Worm (Caenorhabditis elegans) whole organism, early embryonic: ENCODE results near the gene K11G9.5.

Experiments used
- B0310.2 ChIP-seq: sonication (generic microtip); optimal IDR thresholded peaks from 2 replicates; lab custom pipeline; 2016; ENCODE audit warnings: mild to moderate bottlenecking, missing genetic modification characterization, missing compliant biosample characterization
- F13C5.2 ChIP-seq: sonication (generic microtip); optimal IDR thresholded peaks from 2 replicates; lab custom pipeline; 2017; ENCODE audit warnings: mild to moderate bottlenecking, missing genetic modification characterization, inconsistent platforms, missing compliant biosample characterization
- aly-1 ChIP-seq: sonication (generic microtip); optimal IDR thresholded peaks from 2 replicates; lab custom pipeline; 2016; ENCODE audit warnings: missing genetic modification characterization, missing compliant biosample characterization
- ama-1 ChIP-seq: fragments of 150-350 bp; optimal IDR thresholded peaks from 2 replicates; lab custom pipeline; 2014
- ceh-13 ChIP-seq: fragments of 200-800 bp; sonication (Bioruptor generic); optimal IDR thresholded peaks from 2 replicates; lab custom pipeline; 2018; ENCODE audit warnings: mild to moderate bottlenecking, missing genetic modification characterization, missing compliant biosample characterization
- ceh-36 ChIP-seq: sonication (generic microtip); optimal IDR thresholded peaks from 2 replicates; lab custom pipeline; 2016; ENCODE audit warnings: missing genetic modification characterization, inconsistent platforms, missing compliant biosample characterization
- ets-7 ChIP-seq: sonication (generic microtip); optimal IDR thresholded peaks from 2 replicates; lab custom pipeline; 2016; ENCODE audit warnings: missing genotype, missing genetic modification characterization, missing compliant biosample characterization
- flt-1 ChIP-seq: fragments of 200-800 bp; sonication (Bioruptor generic); IDR thresholded peaks from 2 replicates; pipeline ENCODE4 v1.3.6; 2022; ENCODE audit warnings: missing genetic modification characterization, missing compliant biosample characterization
- hmbx-1 ChIP-seq: sonication (generic microtip); optimal IDR thresholded peaks from 2 replicates; lab custom pipeline; 2016; ENCODE audit warnings: mild to moderate bottlenecking, missing genetic modification characterization, missing compliant biosample characterization
- hmg-4 ChIP-seq: fragments of 200-800 bp; sonication (Bioruptor generic); optimal IDR thresholded peaks from 2 replicates; lab custom pipeline; 2018; ENCODE audit warnings: mild to moderate bottlenecking, missing genetic modification characterization, missing compliant biosample characterization
- hnd-1 ChIP-seq: sonication (generic microtip); optimal IDR thresholded peaks from 2 replicates; lab custom pipeline; 2016; ENCODE audit warnings: missing genetic modification characterization, missing compliant biosample characterization
- pes-1 ChIP-seq: fragments of 200-800 bp; sonication (Bioruptor generic); IDR thresholded peaks from 2 replicates; pipeline ENCODE4 v1.3.6; 2022; ENCODE audit warnings: missing genetic modification reagents, missing genetic modification characterization, missing compliant biosample characterization
- scrt-1 ChIP-seq: fragments of 200-800 bp; sonication (Bioruptor generic); IDR thresholded peaks from 2 replicates; pipeline ENCODE4 v1.3.6; 2022; ENCODE audit warnings: missing genetic modification characterization, missing compliant biosample characterization
- sea-1 ChIP-seq: fragments of 200-800 bp; sonication (Bioruptor generic); conservative IDR thresholded peaks from 2 replicates; pipeline ENCODE4 v1.3.6; 2022; ENCODE audit warnings: missing genetic modification characterization, missing compliant biosample characterization
- tbx-11 ChIP-seq: fragments of 200-800 bp; sonication (Bioruptor generic); IDR thresholded peaks from 2 replicates; pipeline ENCODE4 v1.3.6; 2022; ENCODE audit warnings: missing genetic modification characterization, missing compliant biosample characterization
- tbx-37 ChIP-seq: fragments of 200-800 bp; sonication (Bioruptor generic); conservative IDR thresholded peaks from 2 replicates; pipeline ENCODE4 v1.3.6; 2022; ENCODE audit warnings: missing genetic modification reagents, missing genetic modification characterization, missing compliant biosample characterization
- tra-4 ChIP-seq: sonication (generic microtip); optimal IDR thresholded peaks from 2 replicates; lab custom pipeline; 2017; ENCODE audit warnings: missing genetic modification characterization, missing compliant biosample characterization

K11G9.5 gene

DNA sequence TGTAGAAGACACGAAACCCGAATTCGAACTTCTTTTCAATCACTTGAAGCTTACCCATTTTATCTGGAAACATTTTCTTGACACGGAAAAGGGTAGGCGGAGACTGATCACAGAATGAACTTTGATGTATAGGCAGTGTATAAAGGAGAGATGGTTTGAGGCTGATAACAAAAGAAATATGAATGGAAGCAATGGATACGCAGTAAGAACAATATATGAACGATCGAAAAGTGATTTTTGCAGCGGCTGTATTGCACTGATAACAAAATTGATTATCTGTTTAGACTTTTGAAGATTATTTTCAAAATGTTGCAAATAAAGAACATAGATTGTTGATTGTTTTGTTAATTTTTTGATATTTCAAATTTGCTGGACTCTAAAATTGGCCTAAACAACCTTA is 22.5 kb downstream of the K11G9.5 start, which contains the start of gene pmp-5:
TSS of gene pmp-5 (minus strand) at position 63 of the 400 bp plus-strand sequence.
- TF ChIP-seq tra-4 (tag; lab: Kevin White, UChicago) (no peak), ama-1 (no peak), tbx-37 (GFP tag; lab: Robert Waterston, UW) (no peak), flt-1 (no peak), hmbx-1 (no peak), hmg-4 (GFP tag; lab: Kevin White, UChicago) (no peak), tbx-11 (no peak), ceh-36 (no peak), hnd-1 (tag; lab: Kevin White, UChicago) (no peak), ets-7 (tag; lab: Kevin White, UChicago) (no peak), B0310.2 (tag; lab: Kevin White, UChicago) (no peak), F13C5.2 (tag; lab: Kevin White, UChicago) (no peak), scrt-1 (GFP tag; lab: Robert Waterston, UW) (no peak), ceh-13 (no peak), aly-1 (no peak)

- TF ChIP-seq scrt-1 (GFP tag; lab: Robert Waterston, UW): no peak
- no peak for TF ChIP-seq aly-1
- no peak for TF ChIP-seq F13C5.2 (tag; lab: Kevin White, UChicago)
- no peak for TF ChIP-seq ceh-13
- TF ChIP-seq B0310.2 (tag; lab: Kevin White, UChicago): no peak
- TF ChIP-seq ceh-36: no peak
- no peak for TF ChIP-seq ama-1
- TF ChIP-seq sea-1 (GFP tag; lab: Robert Waterston, UW): no peak
- no peak for TF ChIP-seq tbx-37 (GFP tag; lab: Robert Waterston, UW)
- no peak for TF ChIP-seq pes-1 (GFP tag; lab: Robert Waterston, UW)
- TF ChIP-seq hnd-1 (tag; lab: Kevin White, UChicago): no peak
- no peak for TF ChIP-seq ets-7 (tag; lab: Kevin White, UChicago)
- TF ChIP-seq tra-4 (tag; lab: Kevin White, UChicago): no peak
- TF ChIP-seq flt-1: no peak
- no peak for TF ChIP-seq hmbx-1
Measured at ce11 chrV:6662505-6662904, 25.8 kb downstream of the K11G9.5 start.

DNA sequence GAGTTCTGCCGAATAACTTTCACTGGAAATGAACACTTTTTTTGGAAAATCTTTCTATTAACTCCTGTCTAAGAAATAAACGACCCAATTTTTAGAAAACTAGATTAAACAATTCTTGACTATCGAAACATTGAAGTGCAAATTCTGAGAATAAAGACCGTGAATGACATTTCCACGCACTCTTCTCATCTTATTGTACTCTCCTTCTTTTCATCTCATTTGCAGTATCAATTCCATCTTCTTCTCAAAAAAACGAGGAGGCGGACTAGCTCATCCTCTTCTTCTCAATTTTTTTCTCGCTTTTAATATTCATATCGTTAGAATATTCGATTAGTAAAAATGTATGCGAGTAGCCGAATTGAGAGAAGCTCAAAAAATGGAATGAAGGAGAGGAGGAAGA is 26.6 kb downstream of the K11G9.5 start:
- TF ChIP-seq hmg-4 (GFP tag; lab: Kevin White, UChicago) (no peak), tra-4 (tag; lab: Kevin White, UChicago) (no peak), ama-1 (no peak), scrt-1 (GFP tag; lab: Robert Waterston, UW) (no peak), tbx-37 (GFP tag; lab: Robert Waterston, UW) (no peak), flt-1 (no peak), pes-1 (GFP tag; lab: Robert Waterston, UW) (no peak), ceh-36 (no peak), ets-7 (tag; lab: Kevin White, UChicago) (no peak), ceh-13 (no peak)

ce11 chrV:6659533-6659932 is 28.8 kb downstream of the K11G9.5 start:
- no peak for TF ChIP-seq ama-1
- no peak for TF ChIP-seq pes-1 (GFP tag; lab: Robert Waterston, UW)
- no peak for TF ChIP-seq tbx-37 (GFP tag; lab: Robert Waterston, UW)
- no peak for TF ChIP-seq tbx-11
- TF ChIP-seq ets-7 (tag; lab: Kevin White, UChicago): no peak
- TF ChIP-seq F13C5.2 (tag; lab: Kevin White, UChicago): no peak
- no peak for TF ChIP-seq scrt-1 (GFP tag; lab: Robert Waterston, UW)
- no peak for TF ChIP-seq ceh-36

DNA sequence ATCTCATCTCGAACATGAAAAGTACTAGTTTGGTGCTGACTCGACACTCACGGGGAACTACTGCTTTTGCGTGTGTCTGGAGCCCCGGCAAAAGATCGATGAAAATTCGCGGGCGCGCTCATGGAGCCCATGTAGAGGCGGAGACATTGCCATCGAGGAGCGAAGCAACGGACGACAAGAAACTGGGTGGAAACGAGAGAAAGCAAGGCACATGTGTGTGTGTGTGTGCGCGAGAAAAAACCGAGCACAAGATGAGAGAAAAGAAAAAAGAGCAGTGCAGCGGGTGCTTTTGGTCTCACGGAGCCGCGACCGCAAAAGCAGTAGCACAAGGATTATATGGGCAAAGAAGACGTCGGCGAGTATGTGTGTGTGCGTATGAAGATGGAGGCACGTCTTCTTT is 29.5 kb downstream of the K11G9.5 start:
- peak; percentile 53 for TF ChIP-seq F13C5.2 (tag; lab: Kevin White, UChicago)
- TF ChIP-seq hmg-4 (GFP tag; lab: Kevin White, UChicago): no peak
- TF ChIP-seq aly-1: peak; percentile 11

ce11 chrV:6657532-6658259 is 30.6 kb downstream of the K11G9.5 start:
- no peak for TF ChIP-seq ets-7 (tag; lab: Kevin White, UChicago)
- TF ChIP-seq ceh-36: no peak
- no peak for TF ChIP-seq tbx-11
- no peak for TF ChIP-seq pes-1 (GFP tag; lab: Robert Waterston, UW)
- TF ChIP-seq scrt-1 (GFP tag; lab: Robert Waterston, UW): no peak

DNA sequence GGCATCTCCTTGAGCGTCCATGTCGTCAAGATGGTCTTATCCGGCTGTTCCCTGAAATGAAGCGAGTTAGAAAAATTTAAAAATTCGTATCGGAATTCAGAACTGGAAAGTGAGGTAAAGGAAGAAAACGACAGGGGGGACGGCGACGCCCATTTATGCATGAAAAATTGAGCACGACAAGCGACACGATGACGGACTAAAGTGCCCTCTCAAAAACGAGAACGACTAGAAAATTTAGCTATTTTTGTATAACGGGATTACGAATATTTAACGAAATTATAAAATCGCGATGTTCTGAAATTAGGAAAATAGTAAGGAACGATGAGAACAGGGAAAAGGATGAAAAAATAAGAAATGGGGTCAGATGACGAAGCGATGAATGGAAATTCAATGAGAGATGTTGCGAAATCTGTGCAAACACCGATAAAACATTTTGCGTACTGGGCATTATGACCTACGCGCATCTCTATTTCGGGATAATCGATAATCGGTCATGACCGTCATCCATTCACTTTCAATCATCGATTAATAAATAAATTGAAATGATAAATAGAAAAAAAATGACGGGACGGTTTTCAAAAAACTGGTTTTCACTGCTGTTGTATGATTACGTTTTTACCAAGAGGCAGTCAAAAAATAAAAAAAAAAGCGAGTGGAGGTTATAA is 31.7 kb downstream of the K11G9.5 start, which contains the start of gene snb-1:
TSS of gene snb-1 (minus strand) at position 51 of the 665 bp plus-strand sequence.
- TF ChIP-seq tra-4 (tag; lab: Kevin White, UChicago): no peak
- no peak for TF ChIP-seq sea-1 (GFP tag; lab: Robert Waterston, UW)
- TF ChIP-seq ama-1: no peak
- no peak for TF ChIP-seq tbx-37 (GFP tag; lab: Robert Waterston, UW)
- no peak for TF ChIP-seq ceh-13
- no peak for TF ChIP-seq F13C5.2 (tag; lab: Kevin White, UChicago)
- no peak for TF ChIP-seq B0310.2 (tag; lab: Kevin White, UChicago)
- TF ChIP-seq ceh-36: no peak
- no peak for TF ChIP-seq flt-1
- TF ChIP-seq ets-7 (tag; lab: Kevin White, UChicago): no peak
- no peak for TF ChIP-seq scrt-1 (GFP tag; lab: Robert Waterston, UW)
- no peak for TF ChIP-seq tbx-11
- no peak for TF ChIP-seq aly-1
- TF ChIP-seq hnd-1 (tag; lab: Kevin White, UChicago): no peak
- TF ChIP-seq hmbx-1: no peak

DNA sequence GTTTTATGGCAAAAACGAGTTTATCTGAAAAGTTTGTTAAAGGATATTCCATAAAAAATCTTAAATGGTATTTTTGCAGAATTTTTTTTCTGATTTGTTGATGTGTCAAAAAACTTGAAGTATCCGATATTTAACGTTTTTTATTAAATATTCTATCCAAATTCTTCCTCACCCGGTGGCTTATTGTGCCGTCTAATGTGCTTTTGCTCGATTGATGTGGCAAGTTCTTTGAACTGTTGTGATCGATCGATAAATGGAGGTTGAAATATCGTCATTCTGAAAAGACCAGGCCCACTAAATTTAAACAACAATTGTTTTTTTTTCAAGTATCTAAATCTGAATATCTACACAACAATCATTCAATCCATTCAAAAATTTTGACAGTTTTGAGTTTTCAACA is 33.1 kb downstream of the K11G9.5 start, which contains the start of gene syx-18:
TSS of gene syx-18 (minus strand) at position 276 of the 400 bp plus-strand sequence.
- TF ChIP-seq F13C5.2 (tag; lab: Kevin White, UChicago) (no peak), aly-1 (no peak), B0310.2 (tag; lab: Kevin White, UChicago) (no peak), scrt-1 (GFP tag; lab: Robert Waterston, UW) (no peak), flt-1 (no peak), ceh-13 (no peak), pes-1 (GFP tag; lab: Robert Waterston, UW) (no peak), tra-4 (tag; lab: Kevin White, UChicago) (no peak)
